Fruit fly (Drosophila melanogaster) whole organism, embryonic: ENCODE measurements around the gene Inx5.

Experiments used
- Aef1 ChIP-seq: fragments of 200-800 bp; sonication (Bioruptor generic); IDR thresholded peaks from 3 replicates; pipeline ENCODE4 v1.3.6; 2022; ENCODE audit warnings: missing biosample characterization, missing genetic modification characterization
- C15 ChIP-seq: fragments of 200-800 bp; sonication (Bioruptor generic); IDR thresholded peaks from 3 replicates; pipeline ENCODE4 v1.3.6; 2022; ENCODE audit warnings: missing biosample characterization, missing genetic modification characterization
- CG11085 ChIP-seq: fragments of 200-800 bp; sonication (Bioruptor generic); IDR thresholded peaks from 2 replicates; pipeline ENCODE4 v1.3.6; 2022; ENCODE audit warnings: missing biosample characterization, missing genetic modification characterization
- CG11723 ChIP-seq: fragments of 200-800 bp; sonication (Bioruptor generic); optimal IDR thresholded peaks from 2 replicates; lab custom pipeline; 2017; ENCODE audit warnings: missing biosample characterization, mild to moderate bottlenecking, missing genetic modification characterization
- CG12104 ChIP-seq: fragments of 200-800 bp; sonication (Bioruptor generic); optimal IDR thresholded peaks from 3 replicates; lab custom pipeline; 2016; ENCODE audit warnings: missing biosample characterization, missing genetic modification characterization
- CG12299 ChIP-seq: fragments of 200-800 bp; sonication (Bioruptor generic); optimal IDR thresholded peaks from 2 replicates; lab custom pipeline; 2018; ENCODE audit warnings: missing biosample characterization, mild to moderate bottlenecking, missing genetic modification characterization
- CG12769 ChIP-seq: fragments of 200-800 bp; sonication (Bioruptor generic); optimal IDR thresholded peaks from 2 replicates; lab custom pipeline; 2019; ENCODE audit warnings: missing biosample characterization, mild to moderate bottlenecking, missing genetic modification characterization, moderate library complexity
- CG13424 ChIP-seq: fragments of 200-800 bp; sonication (Bioruptor generic); optimal IDR thresholded peaks from 2 replicates; lab custom pipeline; 2019; ENCODE audit warnings: missing biosample characterization, mild to moderate bottlenecking, missing genetic modification characterization, moderate library complexity
- CG14441 ChIP-seq: fragments of 200-800 bp; sonication (Bioruptor generic); IDR thresholded peaks from 2 replicates; pipeline ENCODE4 v1.3.6; 2022; ENCODE audit warnings: missing biosample characterization, missing genetic modification characterization
- CG1602 ChIP-seq: fragments of 200-800 bp; sonication (Bioruptor generic); optimal IDR thresholded peaks from 3 replicates; lab custom pipeline; 2016; ENCODE audit warnings: missing biosample characterization, missing genetic modification characterization
- CG18764 ChIP-seq: fragments of 200-800 bp; sonication (Bioruptor generic); optimal IDR thresholded peaks from 3 replicates; lab custom pipeline; 2016; ENCODE audit warnings: missing biosample characterization, missing genetic modification characterization
- CG32767 ChIP-seq: fragments of 200-800 bp; sonication (Bioruptor generic); IDR thresholded peaks from 2 replicates; pipeline ENCODE4 v1.3.6; 2022; ENCODE audit warnings: missing biosample characterization, missing genetic modification characterization
- CG3726 ChIP-seq: fragments of 200-800 bp; sonication (Bioruptor generic); IDR thresholded peaks from 3 replicates; pipeline ENCODE4, ENCODE4 v1.3.6; 2022; ENCODE audit warnings: missing biosample characterization, missing genetic modification characterization
- CG43689 ChIP-seq: fragments of 200-800 bp; sonication (Bioruptor generic); IDR thresholded peaks from 2 replicates; pipeline ENCODE4 v1.3.6; 2022; ENCODE audit warnings: missing biosample characterization, missing genetic modification characterization
- CG4617 ChIP-seq: fragments of 200-800 bp; sonication (Bioruptor generic); optimal IDR thresholded peaks from 3 replicates; lab custom pipeline; 2016; ENCODE audit warnings: missing biosample characterization, missing genetic modification characterization, borderline replicate concordance
- CG7963 ChIP-seq: fragments of 200-800 bp; sonication (Bioruptor generic); IDR thresholded peaks from 3 replicates; pipeline ENCODE4 v1.3.6; 2022; ENCODE audit warnings: missing biosample characterization, missing genetic modification characterization; ENCODE audit not compliant: partially characterized antibody
- CG8089 ChIP-seq: fragments of 200-800 bp; sonication (Bioruptor generic); optimal IDR thresholded peaks from 3 replicates; lab custom pipeline; 2016; ENCODE audit warnings: missing biosample characterization, missing genetic modification characterization
- CG8944 ChIP-seq: fragments of 200-800 bp; sonication (Bioruptor generic); optimal IDR thresholded peaks from 3 replicates; lab custom pipeline; 2016; ENCODE audit warnings: missing biosample characterization, missing genetic modification characterization
- CG9727 ChIP-seq: fragments of 200-800 bp; sonication (Bioruptor generic); optimal IDR thresholded peaks from 3 replicates; lab custom pipeline; 2017; ENCODE audit warnings: missing biosample characterization, mild to moderate bottlenecking, missing genetic modification characterization
- CHES-1-like ChIP-seq: fragments of 200-800 bp; sonication (Bioruptor generic); optimal IDR thresholded peaks from 2 replicates; lab custom pipeline; 2016; ENCODE audit warnings: missing biosample characterization, missing genetic modification characterization
- D ChIP-seq, 2 experiments: fragments of 200-800 bp in 1 of 2; fragments of >200 bp in 1 of 2; sonication (Bioruptor generic) in 1 of 2; optimal IDR thresholded peaks; 2 replicates in 1 of 2; 3 replicates in 1 of 2; lab custom pipeline; 2017; ENCODE audit warnings: mild to moderate bottlenecking in 1 of 2, missing biosample characterization in 1 of 2, missing genetic modification characterization in 1 of 2, missing genetic modification reagents in 1 of 2
- Gsc ChIP-seq: fragments of 200-800 bp; sonication (Bioruptor generic); IDR thresholded peaks from 2 replicates; pipeline ENCODE4 v1.3.6; 2022; ENCODE audit warnings: missing biosample characterization, missing genetic modification characterization
- HLH4C ChIP-seq: fragments of 200-800 bp; sonication (Bioruptor generic); IDR thresholded peaks from 3 replicates; pipeline ENCODE4 v1.3.6; 2022; ENCODE audit warnings: missing biosample characterization, missing genetic modification characterization; ENCODE audit not compliant: partially characterized antibody
- Lim3 ChIP-seq: fragments of 200-800 bp; sonication (Bioruptor generic); IDR thresholded peaks from 2 replicates; pipeline ENCODE4 v1.3.6; 2022; ENCODE audit warnings: missing biosample characterization, missing genetic modification characterization
- MESR4 ChIP-seq: fragments of 200-800 bp; sonication (Bioruptor generic); optimal IDR thresholded peaks from 2 replicates; lab custom pipeline; 2018; ENCODE audit warnings: missing biosample characterization, mild to moderate bottlenecking, missing genetic modification characterization, moderate library complexity
- Med ChIP-seq: fragments of 200-800 bp; sonication (Bioruptor generic); peaks from one replicate; lab custom pipeline; 2016; ENCODE audit warnings: missing biosample characterization, missing genetic modification characterization, mild to moderate bottlenecking, inconsistent platforms, moderate library complexity
- Meics ChIP-seq: fragments of 200-800 bp; sonication (Bioruptor generic); optimal IDR thresholded peaks from 2 replicates; lab custom pipeline; 2017; ENCODE audit warnings: missing biosample characterization, mild to moderate bottlenecking, missing genetic modification characterization
- Myb ChIP-seq: fragments of 200-800 bp; sonication (Bioruptor generic); optimal IDR thresholded peaks from 2 replicates; lab custom pipeline; 2016; ENCODE audit warnings: missing biosample characterization, missing genetic modification characterization
- Oaz ChIP-seq: fragments of 200-800 bp; sonication (Bioruptor generic); IDR thresholded peaks from 2 replicates; pipeline ENCODE4 v1.3.6; 2022; ENCODE audit warnings: missing biosample characterization, missing genetic modification characterization
- Sry-β ChIP-seq: fragments of 200-800 bp; sonication (Bioruptor generic); optimal IDR thresholded peaks from 2 replicates; lab custom pipeline; 2018; ENCODE audit warnings: missing biosample characterization, mild to moderate bottlenecking, missing genetic modification characterization, moderate library complexity
- Tbp ChIP-seq: fragments of >200 bp; optimal IDR thresholded peaks from 2 replicates; lab custom pipeline; 2018; ENCODE audit warnings: missing biosample characterization, missing genetic modification characterization
- ac ChIP-seq: fragments of 200-800 bp; sonication (Bioruptor generic); optimal IDR thresholded peaks from 3 replicates; lab custom pipeline; 2017; ENCODE audit warnings: missing biosample characterization, mild to moderate bottlenecking, missing genetic modification characterization
- amos ChIP-seq: fragments of 200-800 bp; sonication (Bioruptor generic); IDR thresholded peaks from 2 replicates; pipeline ENCODE4 v1.3.6; 2022; ENCODE audit warnings: missing biosample characterization, missing genetic modification characterization; ENCODE audit not compliant: partially characterized antibody
- chm ChIP-seq: fragments of 200-800 bp; sonication (Bioruptor generic); IDR thresholded peaks from 2 replicates; pipeline ENCODE4 v1.3.6; 2022; ENCODE audit warnings: missing biosample characterization, missing genetic modification characterization
- da ChIP-seq: fragments of 200-800 bp; sonication (Bioruptor generic); optimal IDR thresholded peaks from 2 replicates; lab custom pipeline; 2016; ENCODE audit warnings: missing biosample characterization, missing genetic modification characterization
- danr ChIP-seq: fragments of 200-800 bp; sonication (Bioruptor generic); IDR thresholded peaks from 2 replicates; pipeline ENCODE4 v1.3.6; 2022; ENCODE audit warnings: missing biosample characterization, missing genetic modification characterization
- dati ChIP-seq: fragments of 200-800 bp; sonication (Bioruptor generic); IDR thresholded peaks from 2 replicates; pipeline ENCODE4 v1.3.6; 2022; ENCODE audit warnings: missing biosample characterization, missing genetic modification characterization
- dmrt99B ChIP-seq: fragments of 200-800 bp; sonication (Bioruptor generic); optimal IDR thresholded peaks from 2 replicates; lab custom pipeline; 2018; ENCODE audit warnings: missing biosample characterization, mild to moderate bottlenecking, missing genetic modification characterization, moderate library complexity
- esg ChIP-seq: fragments of 200-800 bp; sonication (Bioruptor generic); conservative IDR thresholded peaks from 2 replicates; pipeline ENCODE4 v1.3.6; 2022; ENCODE audit warnings: missing biosample characterization, missing genetic modification characterization
- gcm ChIP-seq: fragments of 200-800 bp; sonication (Bioruptor generic); optimal IDR thresholded peaks from 2 replicates; lab custom pipeline; 2019; ENCODE audit warnings: missing biosample characterization, mild to moderate bottlenecking, missing genetic modification characterization, moderate library complexity
- knrl ChIP-seq: fragments of 200-800 bp; sonication (Bioruptor generic); IDR thresholded peaks from 3 replicates; pipeline ENCODE4 v1.3.6; 2022; ENCODE audit warnings: missing biosample characterization, missing genetic modification characterization; ENCODE audit not compliant: partially characterized antibody
- odd ChIP-seq: fragments of 200-800 bp; sonication (Bioruptor generic); optimal IDR thresholded peaks from 2 replicates; lab custom pipeline; 2017; ENCODE audit warnings: missing biosample characterization, mild to moderate bottlenecking, missing genetic modification characterization
- p53 ChIP-seq: fragments of 200-800 bp; sonication (Bioruptor generic); optimal IDR thresholded peaks from 2 replicates; lab custom pipeline; 2016; ENCODE audit warnings: missing biosample characterization, missing genetic modification characterization
- sisA ChIP-seq: fragments of 200-800 bp; sonication (Bioruptor generic); IDR thresholded peaks from 2 replicates; pipeline ENCODE4 v1.3.6; 2022; ENCODE audit warnings: missing biosample characterization, missing genetic modification characterization
- slbo ChIP-seq: fragments of 200-800 bp; sonication (Bioruptor generic); IDR thresholded peaks from 2 replicates; pipeline ENCODE4 v1.3.6; 2022; ENCODE audit warnings: missing biosample characterization, missing genetic modification characterization
- sob ChIP-seq: fragments of 200-800 bp; sonication (Bioruptor generic); IDR thresholded peaks from 2 replicates; pipeline ENCODE4 v1.3.6; 2022; ENCODE audit warnings: missing biosample characterization, missing genetic modification characterization
- sqz ChIP-seq: fragments of 200-800 bp; sonication (Bioruptor generic); optimal IDR thresholded peaks from 3 replicates; lab custom pipeline; 2018; ENCODE audit warnings: missing biosample characterization, mild to moderate bottlenecking, missing genetic modification characterization
- trem ChIP-seq: fragments of 200-800 bp; optimal IDR thresholded peaks from 3 replicates; lab custom pipeline; 2019; ENCODE audit warnings: missing biosample characterization, mild to moderate bottlenecking, missing genetic modification characterization, moderate library complexity
- trh ChIP-seq: fragments of 200-800 bp; sonication (Bioruptor generic); optimal IDR thresholded peaks from 2 replicates; lab custom pipeline; 2016; ENCODE audit warnings: missing biosample characterization, missing genetic modification characterization
- vnd ChIP-seq: fragments of 200-800 bp; sonication (Bioruptor generic); IDR thresholded peaks from 3 replicates; pipeline ENCODE4 v1.3.6; 2022; ENCODE audit warnings: missing biosample characterization, missing genetic modification characterization; ENCODE audit not compliant: partially characterized antibody
- z ChIP-seq: fragments of 200-800 bp; sonication (Bioruptor generic); IDR thresholded peaks from 3 replicates; pipeline ENCODE4 v1.3.6; 2022; ENCODE audit warnings: missing biosample characterization, missing genetic modification characterization
- zfh1 ChIP-seq: fragments of 200-800 bp; sonication (Bioruptor generic); IDR thresholded peaks from 3 replicates; pipeline ENCODE4 v1.3.6; 2022; ENCODE audit warnings: missing biosample characterization, missing genetic modification characterization

Inx5 gene

DNA sequence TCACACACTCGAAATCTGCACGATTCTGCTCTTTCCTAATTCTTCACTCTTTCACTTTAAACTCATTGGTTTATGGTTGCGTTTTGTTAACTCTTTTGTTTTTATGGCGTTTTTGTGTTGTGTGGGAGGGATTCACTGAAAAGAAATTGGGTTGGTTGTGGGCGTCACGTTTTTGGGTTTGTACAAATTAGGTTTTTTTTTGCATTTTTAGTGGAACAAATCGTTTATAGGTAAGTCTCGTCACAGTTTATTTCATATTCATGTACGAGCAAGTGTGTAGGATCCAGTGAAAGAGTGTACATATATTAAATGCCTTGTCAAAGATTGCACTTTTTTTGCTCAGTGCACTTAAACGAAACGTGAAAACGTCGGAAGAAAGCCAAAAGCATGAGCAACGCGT is 6.0 kb downstream of the Inx5 start (continued):
- TF ChIP-seq CG14441 (GFP tag; lab: Robert Waterston, UW) (no peak), Meics (GFP tag; lab: Kevin White, UChicago) (peak; percentile 21), zfh1 (GFP tag; lab: Robert Waterston, UW) (no peak), CG3726 (no peak), chm (GFP tag; lab: Robert Waterston, UW) (no peak), Tbp (GFP tag; lab: Kevin White, UChicago) (no peak), dati (GFP tag; lab: Robert Waterston, UW) (no peak), vnd (GFP tag; lab: Robert Waterston, UW) (no peak), dmrt99B (peak; percentile 48), Oaz (GFP tag; lab: Robert Waterston, UW) (no peak), CHES-1-like (GFP tag; lab: Kevin White, UChicago) (peak; percentile 6), da (GFP tag; lab: Kevin White, UChicago) (no peak), CG7963 (GFP tag; lab: Robert Waterston, UW) (no peak), danr (GFP tag; lab: Robert Waterston, UW) (no peak), CG18764 (GFP tag; lab: Kevin White, UChicago) (peak; percentile 1), CG9727 (GFP tag; lab: Kevin White, UChicago) (no peak), z (GFP tag; lab: Robert Waterston, UW) (no peak), CG4617 (no peak), CG12769 (tag; lab: Kevin White, UChicago) (no peak), ac (GFP tag; lab: Kevin White, UChicago) (no peak), amos (GFP tag; lab: Robert Waterston, UW) (no peak), knrl (no peak), esg (GFP tag; lab: Robert Waterston, UW) (no peak), CG12299 (tag; lab: Kevin White, UChicago) (no peak), Myb (GFP tag; lab: Kevin White, UChicago) (peak; percentile 14), MESR4 (GFP tag; lab: Kevin White, UChicago) (no peak), Gsc (GFP tag; lab: Robert Waterston, UW) (no peak), odd (no peak), HLH4C (GFP tag; lab: Robert Waterston, UW) (no peak), sob (GFP tag; lab: Robert Waterston, UW) (no peak; the same call in 1 of the 2 replicates), CG43689 (no peak), Sry-β (GFP tag; lab: Kevin White, UChicago) (no peak), D (optimal IDR thresholded peaks at IDR 0.05; lab: Kevin White, UChicago) (no peak), D (GFP tag; optimal IDR thresholded peaks at IDR 0.05; lab: Kevin White, UChicago) (no peak), Aef1 (0 out of 3 replicates have a peak, but pooled peaks have one; percentile 17), p53 (GFP tag; lab: Kevin White, UChicago) (no peak), CG11723 (GFP tag; lab: Kevin White, UChicago) (no peak), Med (GFP tag; lab: Kevin White, UChicago) (peak; percentile 8), slbo (no peak), CG8944 (GFP tag; lab: Kevin White, UChicago) (peak; percentile 22), CG12104 (GFP tag; lab: Kevin White, UChicago) (no peak), CG1602 (GFP tag; lab: Kevin White, UChicago) (no peak), CG8089 (no peak), CG32767 (GFP tag; lab: Robert Waterston, UW) (no peak), trh (GFP tag; lab: Kevin White, UChicago) (no peak), C15 (GFP tag; lab: Robert Waterston, UW) (no peak), Lim3 (no peak), gcm (GFP tag; lab: Kevin White, UChicago) (no peak), CG11085 (GFP tag; lab: Robert Waterston, UW) (no peak), trem (no peak), sisA (GFP tag; lab: Robert Waterston, UW) (no peak), sqz (GFP tag; lab: Kevin White, UChicago) (no peak), CG13424 (tag; lab: Kevin White, UChicago) (no peak)
